Fruit fly (Drosophila melanogaster) whole organism, embryonic: ENCODE data around the gene CG15594.

Source experiments
- Atf3 ChIP-seq: fragments of 200-800 bp; sonication (Bioruptor generic); optimal IDR thresholded peaks from 3 replicates; lab custom pipeline; 2016; ENCODE audit warnings: missing biosample characterization, missing genetic modification characterization
- CG17568 ChIP-seq: fragments of 200-800 bp; sonication (Bioruptor generic); optimal IDR thresholded peaks from 2 replicates; lab custom pipeline; 2018; ENCODE audit warnings: missing biosample characterization, mild to moderate bottlenecking, missing genetic modification characterization, moderate library complexity
- HLHmδ ChIP-seq: fragments of 200-800 bp; sonication (Bioruptor generic); optimal IDR thresholded peaks from 2 replicates; lab custom pipeline; 2018; ENCODE audit warnings: missing biosample characterization, mild to moderate bottlenecking, missing genetic modification characterization, moderate library complexity
- Hmr ChIP-seq: fragments of 200-800 bp; sonication (Bioruptor generic); optimal IDR thresholded peaks from 3 replicates; lab custom pipeline; 2017; ENCODE audit warnings: mild to moderate bottlenecking, missing biosample characterization, missing genetic modification reagents, missing genetic modification characterization
- Opbp ChIP-seq: fragments of 200-800 bp; sonication (Bioruptor generic); IDR thresholded peaks from 3 replicates; pipeline ENCODE4 v1.3.6; 2022; ENCODE audit warnings: missing biosample characterization, missing genetic modification characterization; ENCODE audit not compliant: partially characterized antibody
- Sin3A ChIP-seq: fragments of >200 bp; optimal IDR thresholded peaks from 2 replicates; lab custom pipeline; 2018
- grau ChIP-seq: fragments of 200-800 bp; optimal IDR thresholded peaks from 3 replicates; lab custom pipeline; 2019; ENCODE audit warnings: missing biosample characterization, mild to moderate bottlenecking, missing genetic modification characterization, moderate library complexity
- kah ChIP-seq: fragments of 200-800 bp; sonication (Bioruptor generic); optimal IDR thresholded peaks from 2 replicates; lab custom pipeline; 2018; ENCODE audit warnings: missing biosample characterization, mild to moderate bottlenecking, missing genetic modification characterization
- odd ChIP-seq: fragments of 200-800 bp; sonication (Bioruptor generic); optimal IDR thresholded peaks from 2 replicates; lab custom pipeline; 2017; ENCODE audit warnings: missing biosample characterization, mild to moderate bottlenecking, missing genetic modification characterization
- run ChIP-seq: fragments of 200-800 bp; sonication (Bioruptor generic); optimal IDR thresholded peaks from 3 replicates; lab custom pipeline; 2018; ENCODE audit warnings: missing biosample characterization, mild to moderate bottlenecking, missing genetic modification characterization
- tin ChIP-seq: fragments of 200-800 bp; sonication (Bioruptor generic); optimal IDR thresholded peaks from 3 replicates; lab custom pipeline; 2016; ENCODE audit warnings: missing biosample characterization, missing genetic modification characterization

- TF ChIP-seq kah (no peak), grau (no peak), run (tag; lab: Kevin White, UChicago) (no peak), Hmr (no peak), CG17568 (GFP tag; lab: Kevin White, UChicago) (no peak), odd (GFP tag; lab: Kevin White, UChicago) (no peak), HLHmδ (no peak), tin (no peak), Sin3A (no peak), Opbp (GFP tag; lab: Robert Waterston, UW) (no peak), Atf3 (GFP tag; lab: Kevin White, UChicago) (no peak)
These were observed 9.6 kb downstream of the CG15594 start for dm6 chr3R:6297164-6297563.
